Fruit fly (Drosophila melanogaster): ENCODE results near the gene lcs.

Gene lcs

DNA sequence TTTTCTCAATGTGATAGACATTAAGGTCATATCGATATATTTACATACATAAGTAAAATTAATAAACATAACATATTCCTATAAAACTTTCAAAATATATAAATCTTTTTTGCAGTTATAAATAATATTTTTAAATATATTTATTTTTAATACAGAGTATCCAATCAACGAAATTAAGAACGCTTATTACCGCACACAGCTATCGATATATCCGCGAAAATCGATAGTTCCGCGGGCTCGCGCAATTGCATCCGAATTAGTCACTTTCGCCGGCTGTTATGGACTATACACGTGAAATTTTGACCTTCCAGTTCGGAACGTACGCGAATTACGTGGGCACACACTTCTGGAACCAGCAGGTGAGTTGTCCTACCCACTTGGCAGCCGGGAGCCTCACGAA lies 8.4 kb downstream of the lcs start, which contains the start of gene mst (continued):
- TF ChIP-seq amos (GFP tag; IDR thresholded peaks at IDR 0.05; ENCODE audit: partially characterized antibody) (peak; percentile 62), Dp (GFP tag; optimal IDR thresholded peaks at IDR 0.05) (peak; percentile 51), MBD-R2 (GFP tag; IDR thresholded peaks at IDR 0.05) (peak; percentile 47), Hsf (GFP tag; optimal IDR thresholded peaks at IDR 0.05) (no peak), CG10321 (GFP tag; IDR thresholded peaks at IDR 0.05) (no peak), hb (GFP tag; IDR thresholded peaks at IDR 0.05; ENCODE audit: partially characterized antibody) (0 out of 3 replicates have a peak, but pooled peaks have one; percentile 28), Gug (GFP tag; IDR thresholded peaks at IDR 0.05) (no peak), inv (GFP tag; IDR thresholded peaks at IDR 0.05; ENCODE audit: partially characterized antibody) (peak; percentile 38), vnd (GFP tag; IDR thresholded peaks at IDR 0.05; ENCODE audit: partially characterized antibody) (peak; percentile 61; the same call in 2 of the 3 replicates), CG18011 (GFP tag; optimal IDR thresholded peaks at IDR 0.05) (no peak), CG6791 (GFP tag; IDR thresholded peaks at IDR 0.05; ENCODE audit: partially characterized antibody) (peak; percentile 40; the same call in 1 of the 3 replicates), eve (GFP tag; optimal IDR thresholded peaks at IDR 0.05) (no peak), CG12942 (GFP tag; optimal IDR thresholded peaks at IDR 0.05) (no peak), B-H1 (GFP tag; IDR thresholded peaks at IDR 0.05) (no peak), CG1603 (tag; optimal IDR thresholded peaks at IDR 0.05) (no peak), CG32772 (GFP tag; IDR thresholded peaks at IDR 0.05) (no peak), Hey (tag; optimal IDR thresholded peaks at IDR 0.05) (no peak), HLH4C (GFP tag; IDR thresholded peaks at IDR 0.05; ENCODE audit: partially characterized antibody) (peak; percentile 67), zen2 (GFP tag; IDR thresholded peaks at IDR 0.05; ENCODE audit: partially characterized antibody) (peak; percentile 44; the same call in 1 of the 3 replicates)

DNA sequence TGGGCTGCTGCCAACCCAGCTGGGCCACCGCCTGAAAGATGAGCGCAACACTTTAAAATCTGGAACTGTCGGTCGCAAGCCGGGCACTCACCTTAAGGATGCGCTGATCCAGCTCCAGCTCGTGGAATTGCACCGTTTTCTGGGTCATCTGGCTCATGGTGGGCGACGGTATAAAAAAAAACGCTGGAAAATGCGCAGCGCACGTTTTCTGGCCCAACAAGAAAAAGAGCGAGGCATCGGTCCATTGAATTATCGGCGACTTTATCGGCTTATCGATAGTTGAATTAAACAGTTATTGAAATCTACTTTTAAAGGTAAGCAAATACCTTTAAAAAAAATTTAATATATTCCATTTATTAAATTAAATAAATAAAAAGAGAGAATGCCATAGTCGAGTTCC lies 9.4 kb downstream of the lcs start, which contains the start of gene Ddx56:
Ddx56 (minus strand) TSS at position 252 of the 400 bp plus-strand sequence.
- TF ChIP-seq CG7357 (GFP tag; IDR thresholded peaks at IDR 0.05): no peak
- TF ChIP-seq CG5180 (GFP tag; optimal IDR thresholded peaks at IDR 0.05): no peak
- peak; percentile 66 for TF ChIP-seq ewg (GFP tag; optimal IDR thresholded peaks at IDR 0.05)
- peak; percentile 15; the same call in 1 of the 2 replicates for TF ChIP-seq inv (GFP tag; IDR thresholded peaks at IDR 0.05; ENCODE audit: partially characterized antibody)
- TF ChIP-seq pzg (GFP tag; optimal IDR thresholded peaks at IDR 0.05): peak; percentile 8
- TF ChIP-seq Dll (GFP tag; IDR thresholded peaks at IDR 0.05; ENCODE audit: partially characterized antibody): peak; percentile 68
- 0 out of 2 replicates have a peak, but pooled peaks have one; percentile 13 for TF ChIP-seq E2f2 (GFP tag; IDR thresholded peaks at IDR 0.05)
- TF ChIP-seq Bgb (GFP tag; IDR thresholded peaks at IDR 0.05; ENCODE audit: partially characterized antibody): peak; percentile 47; the same call in 1 of the 2 replicates
- no peak for TF ChIP-seq gt (GFP tag; IDR thresholded peaks at IDR 0.05)
- peak; percentile 47; the same call in 2 of the 3 replicates for TF ChIP-seq Doc3 (GFP tag; IDR thresholded peaks at IDR 0.05; ENCODE audit: partially characterized antibody)
- TF ChIP-seq row (GFP tag; IDR thresholded peaks at IDR 0.05): peak; percentile 43; the same call in 2 of the 3 replicates
- TF ChIP-seq MBD-R2 (GFP tag; IDR thresholded peaks at IDR 0.05): peak; percentile 46; the same call in 1 of the 2 replicates
- no peak for TF ChIP-seq esg (GFP tag; conservative IDR thresholded peaks at IDR 0.05)
- TF ChIP-seq YL-1 (GFP tag; optimal IDR thresholded peaks at IDR 0.05): peak; percentile 33
- peak; percentile 69 for TF ChIP-seq Dref (GFP tag; IDR thresholded peaks at IDR 0.05)
- peak; percentile 29 for TF ChIP-seq dm (GFP tag; optimal IDR thresholded peaks at IDR 0.05)
- TF ChIP-seq chinmo (GFP tag; IDR thresholded peaks at IDR 0.05; ENCODE audit: partially characterized antibody): 0 out of 4 replicates have a peak, but pooled peaks have one; percentile 65
- TF ChIP-seq unc-4 (GFP tag; IDR thresholded peaks at IDR 0.05; ENCODE audit: partially characterized antibody): peak; percentile 63
- TF ChIP-seq CG4617 (GFP tag; optimal IDR thresholded peaks at IDR 0.05; ENCODE audit: borderline replicate concordance): no peak
- TF ChIP-seq Scr (GFP tag; IDR thresholded peaks at IDR 0.05; ENCODE audit: partially characterized antibody): peak; percentile 71
- TF ChIP-seq knrl (GFP tag; IDR thresholded peaks at IDR 0.05; ENCODE audit: partially characterized antibody): peak; percentile 43; the same call in 2 of the 3 replicates
- TF ChIP-seq CG34224 (GFP tag; IDR thresholded peaks at IDR 0.05; ENCODE audit: partially characterized antibody): peak; percentile 55; the same call in 2 of the 3 replicates
- peak; percentile 23 for TF ChIP-seq CG2129 (GFP tag; IDR thresholded peaks at IDR 0.05; ENCODE audit: partially characterized antibody)
- 0 out of 2 replicates have a peak, but pooled peaks have one; percentile 16 for TF ChIP-seq tna (GFP tag; IDR thresholded peaks at IDR 0.05; ENCODE audit: partially characterized antibody)
- TF ChIP-seq CG6791 (GFP tag; IDR thresholded peaks at IDR 0.05; ENCODE audit: partially characterized antibody): 0 out of 3 replicates have a peak, but pooled peaks have one; percentile 15
- no peak for TF ChIP-seq Eip74EF (GFP tag; optimal IDR thresholded peaks at IDR 0.05)
- no peak for TF ChIP-seq cad (GFP tag; optimal IDR thresholded peaks at IDR 0.05)
- peak; percentile 50; the same call in 2 of the 3 replicates for TF ChIP-seq CG16813 (GFP tag; IDR thresholded peaks at IDR 0.05; ENCODE audit: partially characterized antibody)
- TF ChIP-seq vnd (GFP tag; IDR thresholded peaks at IDR 0.05; ENCODE audit: partially characterized antibody): 0 out of 3 replicates have a peak, but pooled peaks have one; percentile 42
- TF ChIP-seq amos (GFP tag; IDR thresholded peaks at IDR 0.05; ENCODE audit: partially characterized antibody): peak; percentile 70
- no peak for TF ChIP-seq HmgZ (tag; optimal IDR thresholded peaks at IDR 0.05)
